Worm (Caenorhabditis elegans) whole organism, L3 larva: ENCODE results near the gene T13F2.4.
"Not testable (repeated sequence)": the region's sequence is repeated elsewhere in the genome, so short reads cannot be mapped to it uniquely, and the experiment has no call there.

Experiments used
- aly-2 ChIP-seq: fragments of 150-350 bp; optimal IDR thresholded peaks from 2 replicates; lab custom pipeline; 2014; ENCODE audit warnings: missing biosample characterization, missing genetic modification characterization
- ceh-28 ChIP-seq: fragments of 150-350 bp; optimal IDR thresholded peaks from 2 replicates; lab custom pipeline; 2014; ENCODE audit warnings: missing biosample characterization, missing genetic modification reagents, missing genetic modification characterization
- nhr-11 ChIP-seq: fragments of 150-350 bp; optimal IDR thresholded peaks from 2 replicates; lab custom pipeline; 2014; ENCODE audit warnings: missing biosample characterization, missing genetic modification characterization
- pqm-1 ChIP-seq: fragments of 150-350 bp; optimal IDR thresholded peaks from 2 replicates; lab custom pipeline; 2017; ENCODE audit warnings: missing biosample characterization, missing genetic modification characterization, inconsistent platforms
- skn-1 ChIP-seq: fragments of 150-350 bp; optimal IDR thresholded peaks from 2 replicates; lab custom pipeline; 2014; ENCODE audit warnings: missing biosample characterization, missing genetic modification characterization
- zag-1 ChIP-seq: fragments of 150-350 bp; optimal IDR thresholded peaks from 2 replicates; lab custom pipeline; 2014; ENCODE audit warnings: missing biosample characterization, missing genetic modification characterization

ce11 chrIV:9769746-9770145 lies 19.9 kb upstream of the T13F2.4 start, which contains the start of gene msp-78:
- TF ChIP-seq skn-1, pqm-1, zag-1, aly-2, nhr-11, ceh-28 (tag; lab: Kevin White, UChicago): not testable (repeated sequence)
